Worm (Caenorhabditis elegans) whole organism, early embryonic: Measurements from ENCODE around the gene Y17G7B.20.

Experiments
- sea-1 ChIP-seq: fragments of 200-800 bp; sonication (Bioruptor generic); conservative IDR thresholded peaks from 2 replicates; pipeline ENCODE4 v1.3.6; 2022; ENCODE audit warnings: missing genetic modification characterization, missing compliant biosample characterization
- tbx-11 ChIP-seq: fragments of 200-800 bp; sonication (Bioruptor generic); IDR thresholded peaks from 2 replicates; pipeline ENCODE4 v1.3.6; 2022; ENCODE audit warnings: missing genetic modification characterization, missing compliant biosample characterization

DNA sequence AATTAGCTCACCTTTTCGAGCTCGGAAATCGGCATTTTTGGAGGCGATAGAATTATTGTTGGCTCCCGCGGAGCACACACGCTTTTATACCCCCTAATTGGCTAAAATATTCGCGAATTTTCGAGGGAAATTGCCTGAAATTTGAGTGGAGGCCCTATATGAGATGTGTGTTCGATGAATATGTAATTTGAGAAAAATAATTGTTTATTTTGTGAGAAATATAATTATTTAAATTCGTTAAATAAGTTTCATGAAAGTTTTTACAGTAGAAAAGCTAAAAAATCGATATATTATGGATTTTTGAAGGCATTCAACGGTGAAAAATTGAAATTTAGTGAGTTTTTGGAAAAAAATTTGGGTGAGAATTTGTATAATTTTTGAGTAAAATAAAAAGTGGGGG, 6.0 kb downstream of the Y17G7B.20 start, which contains the start of gene acbp-6:
- TF ChIP-seq sea-1 (GFP tag; lab: Robert Waterston, UW): no peak
- TF ChIP-seq tbx-11 (GFP tag; lab: Robert Waterston, UW): no peak
